Worm (Caenorhabditis elegans) whole organism, L1 larva: Measurements from ENCODE around the gene B0280.9.

Experiments used
- F16B12.6 ChIP-seq: fragments of 150-350 bp; optimal IDR thresholded peaks from 2 replicates; lab custom pipeline; 2014; ENCODE audit warnings: missing biosample characterization, missing genetic modification characterization
- alr-1 ChIP-seq: fragments of 200-800 bp; sonication (Bioruptor generic); optimal IDR thresholded peaks from 2 replicates; lab custom pipeline; 2018; ENCODE audit warnings: borderline replicate concordance, mild to moderate bottlenecking, missing genetic modification characterization, missing compliant biosample characterization
- ama-1 ChIP-seq: fragments of 150-350 bp; optimal IDR thresholded peaks from 2 replicates; lab custom pipeline; 2014
- blmp-1 ChIP-seq: fragments of 150-350 bp; optimal IDR thresholded peaks from 2 replicates; lab custom pipeline; 2014; ENCODE audit warnings: missing biosample characterization, missing genetic modification characterization
- ceh-63 ChIP-seq: fragments of 200-800 bp; sonication (Bioruptor generic); optimal IDR thresholded peaks from 2 replicates; lab custom pipeline; 2018; ENCODE audit warnings: mild to moderate bottlenecking, missing genetic modification characterization, missing compliant biosample characterization
- ceh-82 ChIP-seq, 3 experiments: fragments of 150-350 bp in 1 of 3; sonication (generic microtip) in 2 of 3; optimal IDR thresholded peaks; 2 replicates each; lab custom pipeline; 2014 to 2017; ENCODE audit warnings: missing biosample characterization in 3 of 3, missing genetic modification characterization in 3 of 3
- ceh-88 ChIP-seq: fragments of 200-800 bp; sonication (Bioruptor generic); IDR thresholded peaks from 2 replicates; pipeline ENCODE4 v1.3.6; 2022; ENCODE audit warnings: missing genetic modification characterization, missing compliant biosample characterization
- ceh-90 ChIP-seq: sonication (generic microtip); optimal IDR thresholded peaks from 2 replicates; lab custom pipeline; 2016; ENCODE audit warnings: missing genetic modification characterization, missing compliant biosample characterization
- dpl-1 ChIP-seq, 3 experiments: fragments of 150-350 bp in 2 of 3; sonication (generic microtip) in 1 of 3; optimal IDR thresholded peaks; 2 replicates each; lab custom pipeline; 2014 to 2017; ENCODE audit warnings: missing biosample characterization in 3 of 3, missing genetic modification characterization in 3 of 3, missing genetic modification reagents in 3 of 3
- dsc-1 ChIP-seq: sonication (generic microtip); optimal IDR thresholded peaks from 2 replicates; lab custom pipeline; 2016; ENCODE audit warnings: mild to moderate bottlenecking, missing genetic modification characterization, missing compliant biosample characterization
- efl-1 ChIP-seq, 4 experiments: fragments of 150-350 bp; optimal IDR thresholded peaks in 3 of 4; peaks in 1 of 4; 1 replicate in 1 of 4; 2 replicates in 3 of 4; lab custom pipeline; 2014; ENCODE audit warnings: missing biosample characterization in 2 of 4, missing genetic modification characterization in 2 of 4, missing genetic modification reagents in 2 of 4
- ets-5 ChIP-seq: fragments of 200-800 bp; sonication (Bioruptor generic); IDR thresholded peaks from 2 replicates; pipeline ENCODE4 v1.3.6; 2022; ENCODE audit warnings: missing genetic modification characterization, missing compliant biosample characterization
- fkh-4 ChIP-seq: sonication (generic microtip); optimal IDR thresholded peaks from 2 replicates; lab custom pipeline; 2016; ENCODE audit warnings: missing compliant biosample characterization, missing genetic modification characterization, borderline replicate concordance
- fkh-8 ChIP-seq: sonication (generic microtip); optimal IDR thresholded peaks from 2 replicates; lab custom pipeline; 2016; ENCODE audit warnings: mild to moderate bottlenecking, missing genetic modification characterization, missing compliant biosample characterization
- fos-1 ChIP-seq: fragments of 150-350 bp; optimal IDR thresholded peaks from 2 replicates; lab custom pipeline; 2014; ENCODE audit warnings: missing biosample characterization, missing genetic modification characterization
- hlh-4 ChIP-seq: sonication (generic microtip); optimal IDR thresholded peaks from 2 replicates; lab custom pipeline; 2016; ENCODE audit warnings: mild to moderate bottlenecking, missing genetic modification characterization, missing compliant biosample characterization
- hpl-2 ChIP-seq: fragments of 150-350 bp; optimal IDR thresholded peaks from 2 replicates; lab custom pipeline; 2014; ENCODE audit warnings: missing biosample characterization, missing genetic modification reagents, missing genetic modification characterization
- isw-1 ChIP-seq: fragments of 200-800 bp; sonication (Bioruptor generic); IDR thresholded peaks from 2 replicates; pipeline ENCODE4 v1.3.6; 2022; ENCODE audit warnings: missing genetic modification characterization, missing compliant biosample characterization
- lin-14 ChIP-seq: fragments of 200-800 bp; sonication (Bioruptor generic); optimal IDR thresholded peaks from 2 replicates; lab custom pipeline; 2018; ENCODE audit warnings: mild to moderate bottlenecking, missing genetic modification characterization, moderate library complexity, missing compliant biosample characterization
- lin-35 ChIP-seq, 2 experiments: fragments of 150-350 bp; optimal IDR thresholded peaks; 2 replicates each; lab custom pipeline; 2014; ENCODE audit warnings: missing biosample characterization in 2 of 2, missing genetic modification characterization in 2 of 2, missing genetic modification reagents in 2 of 2
- lsy-2 ChIP-seq, 2 experiments: fragments of 150-350 bp; optimal IDR thresholded peaks; 2 replicates each; lab custom pipeline; 2014; ENCODE audit warnings: missing biosample characterization in 2 of 2, missing genetic modification characterization in 2 of 2
- nhr-71 ChIP-seq: sonication (generic microtip); optimal IDR thresholded peaks from 2 replicates; lab custom pipeline; 2016; ENCODE audit warnings: mild to moderate bottlenecking, missing genetic modification characterization, moderate library complexity, missing compliant biosample characterization
- nhr-76 ChIP-seq: sonication (generic microtip); optimal IDR thresholded peaks from 2 replicates; lab custom pipeline; 2017; ENCODE audit warnings: missing biosample characterization, missing genetic modification characterization
- nhr-84 ChIP-seq: sonication (generic microtip); optimal IDR thresholded peaks from 2 replicates; lab custom pipeline; 2017; ENCODE audit warnings: missing biosample characterization, missing genetic modification characterization
- pag-3 ChIP-seq: sonication (generic microtip); optimal IDR thresholded peaks from 2 replicates; lab custom pipeline; 2017; ENCODE audit warnings: missing genetic modification characterization, mild to moderate bottlenecking, missing compliant biosample characterization, antibody characterized with exemption, borderline replicate concordance; ENCODE audit not compliant: insufficient read depth
- skn-1 ChIP-seq: fragments of 150-350 bp; optimal IDR thresholded peaks from 2 replicates; lab custom pipeline; 2014; ENCODE audit warnings: missing biosample characterization, missing genetic modification characterization
- snpc-4 ChIP-seq: fragments of 150-350 bp; optimal IDR thresholded peaks from 2 replicates; lab custom pipeline; 2014; ENCODE audit warnings: missing biosample characterization, missing genetic modification characterization
- snu-23 ChIP-seq: sonication (generic microtip); optimal IDR thresholded peaks from 2 replicates; lab custom pipeline; 2016; ENCODE audit warnings: missing genetic modification characterization, missing compliant biosample characterization
- sox-4 ChIP-seq: sonication (generic microtip); optimal IDR thresholded peaks from 2 replicates; lab custom pipeline; 2016; ENCODE audit warnings: missing genetic modification characterization, missing compliant biosample characterization
- tbx-2 ChIP-seq: sonication (generic microtip); optimal IDR thresholded peaks from 2 replicates; lab custom pipeline; 2016; ENCODE audit warnings: missing genetic modification characterization, missing compliant biosample characterization
- tlp-1 ChIP-seq: fragments of 150-350 bp; optimal IDR thresholded peaks from 2 replicates; lab custom pipeline; 2014; ENCODE audit warnings: missing biosample characterization, missing genetic modification characterization
- unc-130 ChIP-seq: fragments of 150-350 bp; optimal IDR thresholded peaks from 2 replicates; lab custom pipeline; 2017; ENCODE audit warnings: missing biosample characterization, missing genetic modification characterization, inconsistent platforms
- unc-62 ChIP-seq: fragments of 150-350 bp; optimal IDR thresholded peaks from 2 replicates; lab custom pipeline; 2014; ENCODE audit warnings: missing biosample characterization, missing genetic modification reagents, missing genetic modification characterization
- unc-98 ChIP-seq: fragments of 200-800 bp; sonication (Bioruptor generic); IDR thresholded peaks from 2 replicates; pipeline ENCODE4 v1.3.6; 2022; ENCODE audit warnings: missing genetic modification characterization, missing compliant biosample characterization
- vab-15 ChIP-seq: sonication (generic microtip); optimal IDR thresholded peaks from 2 replicates; lab custom pipeline; 2017; ENCODE audit warnings: missing genotype, mild to moderate bottlenecking, missing genetic modification characterization, missing compliant biosample characterization

Gene B0280.9

DNA sequence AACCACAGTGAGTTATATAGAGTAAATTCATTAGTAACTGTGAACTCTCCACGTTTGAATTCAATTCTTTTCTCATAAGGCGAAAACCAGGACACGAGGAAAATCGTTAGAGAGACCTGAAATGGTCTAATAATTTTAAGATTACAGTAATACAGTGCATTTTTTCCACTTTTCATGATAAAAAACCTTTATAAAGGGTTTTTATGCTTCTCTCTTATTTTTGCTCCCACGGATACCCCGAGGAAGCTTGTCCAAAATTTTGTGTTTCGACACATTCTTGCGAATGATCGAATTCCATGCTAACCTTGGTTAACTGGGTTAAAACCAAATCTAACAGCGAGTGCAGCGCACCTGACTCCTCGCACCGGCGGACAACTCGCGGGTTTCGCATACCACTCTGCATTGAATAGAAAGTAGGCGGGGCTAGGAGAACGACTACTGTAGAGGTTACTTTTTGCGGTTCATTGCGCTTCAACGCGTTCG is 17.6 kb upstream of the B0280.9 start (continued):
- TF ChIP-seq nhr-71 (tag; lab: Kevin White, UChicago) (peak; percentile 75), hpl-2 (GFP tag; lab: Kevin White, UChicago) (no peak), ceh-90 (tag; lab: Kevin White, UChicago) (no peak)

- no peak for TF ChIP-seq unc-130
- no peak for TF ChIP-seq lin-14 (GFP tag; lab: Kevin White, UChicago)
- no peak for TF ChIP-seq alr-1 (tag; lab: Kevin White, UChicago)
- no peak for TF ChIP-seq nhr-76 (tag; lab: Kevin White, UChicago)
- no peak for TF ChIP-seq unc-62
- no peak for TF ChIP-seq efl-1 (optimal IDR thresholded peaks at IDR 0.05; lab: Kevin White, UChicago)
- peak in 1 of 2 experiments; percentile 39 for TF ChIP-seq efl-1 (GFP tag; optimal IDR thresholded peaks at IDR 0.05 in 1 of 2; lab: Kevin White, UChicago)
- no peak for TF ChIP-seq nhr-84 (tag; lab: Kevin White, UChicago)
- TF ChIP-seq, all 84 proteins: peak for 1
Measured at ce11 chrIII:7138178-7138577, 15.5 kb upstream of the B0280.9 start, which contains the start of gene B0280.11. B0280.11 (minus strand) TSS chrIII:7138278.

ce11 chrIII:7136015-7136414 is 13.3 kb upstream of the B0280.9 start, which contains the start of gene B0280.17:
B0280.17 (minus strand) TSS chrIII:7136115.
- TF ChIP-seq nhr-76 (tag; lab: Kevin White, UChicago) (no peak), ceh-88 (GFP tag; lab: Robert Waterston, UW) (no peak), ceh-63 (GFP tag; lab: Kevin White, UChicago) (no peak), tlp-1 (tag; lab: Kevin White, UChicago) (no peak), fkh-4 (tag; lab: Kevin White, UChicago) (no peak), fkh-8 (tag; lab: Kevin White, UChicago) (no peak), F16B12.6 (tag; lab: Kevin White, UChicago) (no peak), ets-5 (no peak), dsc-1 (tag; lab: Kevin White, UChicago) (no peak), pag-3 (no peak), vab-15 (tag; lab: Kevin White, UChicago) (no peak), fos-1 (no peak), sox-4 (no peak), lin-14 (GFP tag; lab: Kevin White, UChicago) (no peak), isw-1 (GFP tag; lab: Robert Waterston, UW) (no peak), ama-1 (lab: Kevin White, UChicago) (no peak)
- TF ChIP-seq, all 84 proteins: peak for 0

- TF ChIP-seq vab-15 (tag; lab: Kevin White, UChicago) (no peak), unc-98 (GFP tag; lab: Robert Waterston, UW) (no peak), hlh-4 (tag; lab: Kevin White, UChicago) (no peak), skn-1 (tag; lab: Kevin White, UChicago) (peak; percentile 21), efl-1 (optimal IDR thresholded peaks at IDR 0.05; lab: Kevin White, UChicago) (peak; percentile 2 to 67), efl-1 (GFP tag; optimal IDR thresholded peaks at IDR 0.05 in 1 of 2; lab: Kevin White, UChicago) (peak; percentile 75 to 97), snpc-4 (tag; lab: Kevin White, UChicago) (no peak), dpl-1 (GFP tag; optimal IDR thresholded peaks at IDR 0.05; lab: Kevin White, UChicago) (peak; percentile 58 to 79 (median 66)), lsy-2 (tag; optimal IDR thresholded peaks at IDR 0.05; lab: Kevin White, UChicago) (peak in 1 of 2 experiments; percentile 62), ceh-82 (tag; optimal IDR thresholded peaks at IDR 0.05; lab: Kevin White, UChicago) (peak in 1 of 3 experiments; percentile 4), snu-23 (GFP tag; lab: Kevin White, UChicago) (peak; percentile 34), blmp-1 (peak; percentile 19), tbx-2 (tag; lab: Kevin White, UChicago) (peak; percentile 9), lin-35 (GFP tag; optimal IDR thresholded peaks at IDR 0.05; lab: Kevin White, UChicago) (peak; percentile 18 to 74)
- TF ChIP-seq, all 84 proteins: peak for 9
Measured at ce11 chrIII:7133559-7133958, 10.9 kb upstream of the B0280.9 start, which contains the start of the genes pot-1 and ggtb-1. pot-1 (minus strand) TSS chrIII:7133678. ggtb-1 (plus strand) TSS chrIII:7133766.
